Worm (Caenorhabditis elegans) whole organism, young adult: ENCODE results near the gene nspe-2.

Experiments used
- B0035.1 ChIP-seq: sonication (generic microtip); optimal IDR thresholded peaks from 2 replicates; lab custom pipeline; 2016; ENCODE audit warnings: missing genetic modification characterization, mild to moderate bottlenecking, missing compliant biosample characterization, missing genotype, missing genetic modification reagents
- B0336.3 ChIP-seq: fragments of 200-800 bp; sonication (Bioruptor generic); IDR thresholded peaks from 2 replicates; pipeline ENCODE4 v1.3.6; 2022; ENCODE audit warnings: missing genetic modification characterization, missing compliant biosample characterization
- D2030.7 ChIP-seq: fragments of 200-800 bp; sonication (Bioruptor generic); IDR thresholded peaks from 2 replicates; pipeline ENCODE4 v1.3.6; 2022; ENCODE audit warnings: missing genetic modification reagents, missing genetic modification characterization, missing compliant biosample characterization
- F23B12.7 ChIP-seq: sonication (generic microtip); optimal IDR thresholded peaks from 2 replicates; lab custom pipeline; 2017; ENCODE audit warnings: missing genetic modification characterization, mild to moderate bottlenecking, missing compliant biosample characterization, antibody characterized with exemption, moderate library complexity; ENCODE audit not compliant: insufficient read depth
- F33H1.4 ChIP-seq: fragments of 200-800 bp; sonication (Bioruptor generic); IDR thresholded peaks from 2 replicates; pipeline ENCODE4 v1.3.6; 2022; ENCODE audit warnings: missing genetic modification reagents, missing genetic modification characterization, missing compliant biosample characterization
- F37B4.10 ChIP-seq: fragments of 200-800 bp; sonication (Bioruptor generic); IDR thresholded peaks from 2 replicates; pipeline ENCODE4 v1.3.6; 2022; ENCODE audit warnings: missing genetic modification characterization, missing compliant biosample characterization
- F49E8.2 ChIP-seq: sonication (generic microtip); optimal IDR thresholded peaks from 3 replicates; lab custom pipeline; 2017; ENCODE audit warnings: missing genetic modification characterization, mild to moderate bottlenecking, missing compliant biosample characterization, antibody characterized with exemption, moderate library complexity; ENCODE audit not compliant: insufficient read depth
- K11D2.4 ChIP-seq: fragments of 200-800 bp; sonication (Bioruptor generic); IDR thresholded peaks from 2 replicates; pipeline ENCODE4 v1.3.6; 2022; ENCODE audit warnings: missing genetic modification reagents, missing genetic modification characterization, missing compliant biosample characterization
- T07F8.4 ChIP-seq: sonication (generic microtip); optimal IDR thresholded peaks from 2 replicates; lab custom pipeline; 2016; ENCODE audit warnings: mild to moderate bottlenecking, missing genetic modification characterization, moderate library complexity, missing compliant biosample characterization
- Y53G8AR.9 ChIP-seq: fragments of 200-800 bp; sonication (Bioruptor generic); conservative IDR thresholded peaks from 2 replicates; pipeline ENCODE4 v1.3.6; 2022; ENCODE audit warnings: missing genetic modification reagents, missing genetic modification characterization, missing compliant biosample characterization
- Y67H2A.10 ChIP-seq: fragments of 200-800 bp; sonication (Bioruptor generic); conservative IDR thresholded peaks from 2 replicates; pipeline ENCODE4 v1.3.6; 2022; ENCODE audit warnings: missing genetic modification reagents, missing genetic modification characterization, missing compliant biosample characterization
- aptf-2 ChIP-seq: fragments of 200-800 bp; sonication (Bioruptor generic); conservative IDR thresholded peaks from 2 replicates; pipeline ENCODE4 v1.3.6; 2022; ENCODE audit warnings: missing genetic modification reagents, missing genetic modification characterization, missing compliant biosample characterization
- aptf-3 ChIP-seq: fragments of 200-800 bp; sonication (Bioruptor generic); IDR thresholded peaks from 2 replicates; pipeline ENCODE4 v1.3.6; 2022; ENCODE audit warnings: missing genetic modification characterization, missing compliant biosample characterization
- atf-7 ChIP-seq: sonication (generic microtip); optimal IDR thresholded peaks from 2 replicates; lab custom pipeline; 2017; ENCODE audit warnings: mild to moderate bottlenecking, missing genetic modification characterization, missing compliant biosample characterization
- attf-3 ChIP-seq: fragments of 200-800 bp; sonication (Bioruptor generic); conservative IDR thresholded peaks from 2 replicates; pipeline ENCODE4 v1.3.6; 2022; ENCODE audit warnings: missing genetic modification reagents, missing genetic modification characterization, missing compliant biosample characterization
- ccch-3 ChIP-seq: fragments of 200-800 bp; sonication (Bioruptor generic); optimal IDR thresholded peaks from 2 replicates; lab custom pipeline; 2018; ENCODE audit warnings: mild to moderate bottlenecking, missing genetic modification characterization, missing compliant biosample characterization
- cebp-2 ChIP-seq: fragments of 200-800 bp; sonication (Bioruptor generic); IDR thresholded peaks from 2 replicates; pipeline ENCODE4 v1.3.6; 2022; ENCODE audit warnings: missing genetic modification characterization, missing compliant biosample characterization
- ceh-91 ChIP-seq: fragments of 200-800 bp; sonication (Bioruptor generic); IDR thresholded peaks from 2 replicates; pipeline ENCODE4 v1.3.6; 2022; ENCODE audit warnings: missing genetic modification reagents, missing genetic modification characterization, missing compliant biosample characterization
- dpff-1 ChIP-seq: sonication (generic microtip); optimal IDR thresholded peaks from 2 replicates; lab custom pipeline; 2017; ENCODE audit warnings: mild to moderate bottlenecking, missing genetic modification characterization, missing compliant biosample characterization
- dpl-1 ChIP-seq: fragments of 150-350 bp; optimal IDR thresholded peaks from 2 replicates; lab custom pipeline; 2014; ENCODE audit warnings: missing biosample characterization, missing genetic modification reagents, missing genetic modification characterization
- hlh-26 ChIP-seq: fragments of 200-800 bp; sonication (Bioruptor generic); conservative IDR thresholded peaks from 2 replicates; pipeline ENCODE4 v1.3.6; 2022; ENCODE audit warnings: missing genetic modification reagents, missing genetic modification characterization, missing compliant biosample characterization
- hmg-1.2 ChIP-seq: fragments of 200-800 bp; sonication (Bioruptor generic); IDR thresholded peaks from 2 replicates; pipeline ENCODE4 v1.3.6; 2022; ENCODE audit warnings: missing genetic modification reagents, missing genetic modification characterization, missing compliant biosample characterization
- hrde-1 ChIP-seq: sonication (generic microtip); optimal IDR thresholded peaks from 2 replicates; lab custom pipeline; 2016; ENCODE audit warnings: missing genetic modification characterization, mild to moderate bottlenecking, missing compliant biosample characterization, moderate library complexity, missing genotype, missing genetic modification reagents, borderline replicate concordance
- let-607 ChIP-seq, 2 experiments: fragments of 200-800 bp in 1 of 2; sonication (Bioruptor generic) in 1 of 2; sonication (generic microtip) in 1 of 2; optimal IDR thresholded peaks; 2 replicates each; lab custom pipeline; 2016 to 2018; ENCODE audit warnings: mild to moderate bottlenecking in 2 of 2, missing compliant biosample characterization in 2 of 2, missing genetic modification characterization in 2 of 2, moderate library complexity in 2 of 2, missing genotype in 1 of 2
- lsl-1 ChIP-seq: fragments of 200-800 bp; sonication (Bioruptor generic); optimal IDR thresholded peaks from 2 replicates; lab custom pipeline; 2018; ENCODE audit warnings: mild to moderate bottlenecking, missing genetic modification characterization, moderate library complexity, missing compliant biosample characterization
- lsy-27 ChIP-seq: sonication (generic microtip); optimal IDR thresholded peaks from 2 replicates; lab custom pipeline; 2017; ENCODE audit warnings: missing genetic modification characterization, mild to moderate bottlenecking, missing compliant biosample characterization, antibody characterized with exemption, missing genotype, borderline replicate concordance; ENCODE audit not compliant: insufficient read depth
- madf-8 ChIP-seq: fragments of 200-800 bp; sonication (Bioruptor generic); conservative IDR thresholded peaks from 2 replicates; pipeline ENCODE4 v1.3.6; 2022; ENCODE audit warnings: missing genetic modification reagents, missing genetic modification characterization, missing compliant biosample characterization
- mcd-1 ChIP-seq: fragments of 200-800 bp; sonication (Bioruptor generic); IDR thresholded peaks from 2 replicates; pipeline ENCODE4 v1.3.6; 2022; ENCODE audit warnings: missing genetic modification reagents, missing genetic modification characterization, missing compliant biosample characterization
- nhr-120 ChIP-seq: fragments of 200-800 bp; sonication (Bioruptor generic); IDR thresholded peaks from 2 replicates; pipeline ENCODE4 v1.3.6; 2022; ENCODE audit warnings: missing genetic modification characterization, missing compliant biosample characterization
- pha-4 ChIP-seq: fragments of 150-350 bp; sonication (generic microtip); optimal IDR thresholded peaks from 2 replicates; lab custom pipeline; 2014; ENCODE audit warnings: missing biosample characterization, missing genetic modification reagents, missing genetic modification characterization
- rcor-1 ChIP-seq: fragments of 200-800 bp; sonication (Bioruptor generic); IDR thresholded peaks from 2 replicates; pipeline ENCODE4 v1.3.6; 2022; ENCODE audit warnings: missing genetic modification reagents, missing genetic modification characterization, missing compliant biosample characterization
- rec-8 ChIP-seq, 2 experiments: sonication (generic microtip); optimal IDR thresholded peaks; 2 replicates each; lab custom pipeline; 2016; ENCODE audit warnings: mild to moderate bottlenecking in 2 of 2, missing genetic modification characterization in 2 of 2, missing genetic modification reagents in 2 of 2, missing genotype in 2 of 2, missing biosample characterization in 1 of 2, missing compliant biosample characterization in 1 of 2, moderate library complexity in 1 of 2
- snpc-1.1 ChIP-seq: sonication (generic microtip); optimal IDR thresholded peaks from 2 replicates; lab custom pipeline; 2017; ENCODE audit warnings: missing genetic modification characterization, mild to moderate bottlenecking, missing compliant biosample characterization, antibody characterized with exemption, moderate library complexity, missing genotype, missing genetic modification reagents; ENCODE audit not compliant: insufficient read depth
- sptf-2 ChIP-seq: fragments of 200-800 bp; sonication (Bioruptor generic); optimal IDR thresholded peaks from 2 replicates; lab custom pipeline; 2018; ENCODE audit warnings: mild to moderate bottlenecking, missing genetic modification characterization, missing compliant biosample characterization
- tbp1 ChIP-seq: fragments of 200-800 bp; sonication (Bioruptor generic); optimal IDR thresholded peaks from 2 replicates; lab custom pipeline; 2018; ENCODE audit warnings: mild to moderate bottlenecking, missing genetic modification characterization, missing compliant biosample characterization
- tbx-9 ChIP-seq: sonication (generic microtip); optimal IDR thresholded peaks from 2 replicates; lab custom pipeline; 2016; ENCODE audit warnings: borderline replicate concordance, missing genetic modification characterization, inconsistent platforms, missing compliant biosample characterization
- unc-62 ChIP-seq: fragments of 150-350 bp; optimal IDR thresholded peaks from 2 replicates; lab custom pipeline; 2014; ENCODE audit warnings: missing biosample characterization, missing genetic modification reagents, missing genetic modification characterization
- xnd-1 ChIP-seq: sonication (generic microtip); optimal IDR thresholded peaks from 2 replicates; lab custom pipeline; 2016; ENCODE audit warnings: missing genotype, missing genetic modification reagents, missing genetic modification characterization, missing compliant biosample characterization
- ztf-25 ChIP-seq: fragments of 200-800 bp; sonication (Bioruptor generic); IDR thresholded peaks from 2 replicates; pipeline ENCODE4 v1.3.6; 2022; ENCODE audit warnings: missing genetic modification reagents, missing genetic modification characterization, missing compliant biosample characterization

The nspe-2 gene

DNA sequence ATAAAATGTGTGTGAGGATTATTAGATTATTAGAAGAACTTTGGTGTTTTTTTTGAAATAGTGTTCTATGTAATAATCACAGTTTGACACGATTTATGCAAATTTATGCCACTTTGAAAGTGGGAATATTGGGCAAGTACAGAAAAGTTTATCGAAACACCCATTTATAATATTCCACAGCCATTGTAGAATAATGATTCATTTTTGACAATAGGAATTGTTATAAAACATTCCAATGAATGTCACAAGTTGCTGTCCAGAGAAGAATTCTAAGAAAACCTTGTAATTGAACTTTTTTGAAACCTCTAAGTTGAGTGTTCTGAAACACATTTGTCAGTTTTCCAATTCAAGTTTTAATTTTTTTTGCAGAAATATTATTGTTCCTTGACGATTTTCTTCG, 7.0 kb downstream of the nspe-2 start, which contains the start of gene nspe-4:
Gene nspe-4, plus strand, starts transcription at position 301 of the 400 bp plus-strand sequence.
- no peak for TF ChIP-seq F37B4.10 (GFP tag; lab: Robert Waterston, UW)
- TF ChIP-seq tbx-9 (tag; lab: Kevin White, UChicago), result no peak
- TF ChIP-seq hlh-26, result no peak
- TF ChIP-seq unc-62 (GFP tag; lab: Kevin White, UChicago), result no peak
- TF ChIP-seq snpc-1.1, result no peak

DNA sequence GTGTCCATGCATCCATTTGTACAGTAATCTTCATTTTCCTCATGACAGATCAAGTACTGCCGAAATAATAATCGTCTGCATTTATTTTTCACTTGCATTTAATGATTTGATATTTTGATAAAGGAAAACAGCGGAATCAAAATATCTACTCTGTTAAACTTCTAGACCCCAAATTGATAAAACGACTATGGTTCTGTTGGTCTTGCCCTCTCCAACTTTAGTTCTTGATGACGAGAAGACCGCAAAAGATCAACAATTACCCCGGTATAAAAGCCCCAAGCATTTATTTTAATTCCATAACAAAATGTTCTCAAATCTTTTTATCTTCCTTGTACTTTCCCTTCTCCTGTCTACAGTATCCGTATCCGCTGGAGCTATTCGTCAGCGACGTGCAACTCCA, 10.5 kb downstream of the nspe-2 start, which contains the start of gene Y38E10A.9:
Gene Y38E10A.9, plus strand, starts transcription at position 301 of the 400 bp plus-strand sequence.
- TF ChIP-seq Y53G8AR.9 (GFP tag; lab: Robert Waterston, UW) (no peak), B0035.1 (no peak), cebp-2 (GFP tag; lab: Robert Waterston, UW) (no peak), ccch-3 (GFP tag; lab: Kevin White, UChicago) (no peak), hrde-1 (no peak), Y67H2A.10 (GFP tag; lab: Robert Waterston, UW) (no peak), lsy-27 (tag; lab: Kevin White, UChicago) (no peak)

DNA sequence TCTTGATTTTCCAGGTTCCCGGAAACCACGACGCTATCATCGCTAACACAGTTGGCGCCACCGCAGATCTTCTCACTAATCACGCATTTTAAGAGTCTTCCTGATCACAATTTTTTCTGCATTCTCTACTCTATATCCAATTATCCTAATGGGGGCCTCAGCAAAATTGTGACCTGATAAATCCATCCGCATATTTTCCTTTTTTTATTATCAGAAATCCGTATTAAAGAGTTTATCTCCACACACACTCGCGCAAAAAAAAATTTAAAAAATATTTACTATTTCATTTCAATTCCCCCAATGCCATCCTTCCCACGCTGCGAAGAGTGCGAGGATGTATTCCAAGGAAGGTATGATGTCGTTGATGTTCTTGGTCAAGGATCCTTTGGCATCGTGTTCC, 12.3 kb downstream of the nspe-2 start, which contains the start of gene Y38E10A.8:
Gene Y38E10A.8, plus strand, starts transcription at position 301 of the 400 bp plus-strand sequence.
- no peak for TF ChIP-seq lsy-27 (tag; lab: Kevin White, UChicago)
- no peak for TF ChIP-seq sptf-2 (GFP tag; lab: Kevin White, UChicago)
- no peak for TF ChIP-seq F49E8.2
- no peak for TF ChIP-seq rcor-1 (GFP tag; lab: Robert Waterston, UW)
- no peak for TF ChIP-seq aptf-2
- TF ChIP-seq B0336.3 (GFP tag; lab: Robert Waterston, UW), result no peak
- TF ChIP-seq madf-8 (GFP tag; lab: Robert Waterston, UW), result no peak
- no peak for TF ChIP-seq nhr-120 (GFP tag; lab: Robert Waterston, UW)

DNA sequence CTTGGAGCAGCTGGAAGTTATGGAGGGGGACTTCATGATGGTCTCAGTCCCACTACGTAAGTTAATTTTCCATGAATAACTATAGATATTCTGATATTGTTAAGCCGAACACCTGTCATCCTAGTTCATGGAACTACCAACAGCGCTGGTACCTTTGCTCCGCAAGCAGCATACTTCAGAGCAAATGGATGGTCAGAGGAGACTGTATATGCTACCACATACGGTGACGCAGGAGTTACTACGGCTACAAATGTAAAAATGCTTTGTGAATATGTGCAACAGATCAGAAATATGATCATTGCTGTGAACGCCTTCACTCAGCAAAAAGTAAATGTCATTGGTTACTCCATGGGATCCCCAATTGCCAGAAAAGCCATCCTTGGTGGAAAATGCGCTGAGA, 13.1 kb downstream of the nspe-2 start:
- TF ChIP-seq attf-3 (GFP tag; lab: Robert Waterston, UW) (no peak), T07F8.4 (tag; lab: Kevin White, UChicago) (no peak), ccch-3 (GFP tag; lab: Kevin White, UChicago) (no peak), aptf-3 (no peak), pha-4 (no peak)

DNA sequence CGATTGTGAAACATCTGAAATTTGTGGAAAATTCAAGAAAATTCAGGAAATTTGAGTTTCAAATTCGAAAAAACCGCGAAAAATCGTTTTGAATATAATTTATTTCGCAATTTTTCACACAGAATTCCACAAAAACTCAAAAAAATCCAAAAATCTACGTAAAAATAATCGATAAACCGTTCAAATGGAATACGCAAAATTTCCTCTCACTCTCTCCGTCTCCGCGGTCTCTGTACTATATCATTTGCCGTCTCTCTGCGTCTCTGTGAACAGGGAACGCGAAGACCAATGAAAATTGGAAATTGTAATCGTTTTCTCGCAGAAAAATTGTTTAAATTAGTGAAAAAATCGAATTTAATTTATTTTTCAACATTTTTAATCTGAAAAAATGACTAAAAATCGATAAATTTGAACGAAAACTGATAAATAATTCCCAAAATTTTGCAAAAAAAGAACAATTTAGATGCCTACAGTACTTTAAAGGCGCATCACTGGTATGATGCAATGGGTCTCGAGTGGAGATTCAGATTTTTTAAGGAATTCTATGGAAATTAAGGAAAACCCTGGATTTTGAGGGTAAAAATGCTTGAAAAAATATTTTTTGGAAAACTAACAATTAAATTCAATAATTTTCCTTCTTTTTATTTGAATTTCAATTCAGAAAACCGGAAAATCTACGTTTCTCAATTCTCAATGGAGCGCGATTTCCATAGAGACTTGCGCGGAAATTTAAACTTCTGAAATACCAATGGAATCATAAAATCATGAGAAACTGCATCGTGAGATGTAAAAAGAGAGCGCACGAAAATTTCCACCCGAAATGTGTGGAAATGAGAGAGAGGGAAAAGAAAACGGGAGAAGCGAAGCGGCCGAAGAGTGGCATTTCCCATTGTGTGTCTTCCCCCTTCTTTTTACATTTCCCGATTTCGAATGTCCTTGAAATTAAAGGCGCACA, 15.2 kb downstream of the nspe-2 start, which contains the start of the genes ceh-100 and lips-15:
Gene ceh-100, minus strand, starts transcription at position 14 of the 955 bp plus-strand sequence.
Gene lips-15, plus strand, starts transcription at position 720 of the 955 bp plus-strand sequence.
- TF ChIP-seq hmg-1.2 (GFP tag; lab: Robert Waterston, UW) (peak; percentile 96), ztf-25 (GFP tag; lab: Robert Waterston, UW) (no peak), dpff-1 (tag; lab: Kevin White, UChicago) (no peak), tbp1 (GFP tag; lab: Kevin White, UChicago) (no peak), atf-7 (no peak), F23B12.7 (no peak), K11D2.4 (no peak), lsy-27 (tag; lab: Kevin White, UChicago) (no peak), ceh-91 (GFP tag; lab: Robert Waterston, UW) (0 out of 2 replicates have a peak, but pooled peaks have one; percentile 17), mcd-1 (GFP tag; lab: Robert Waterston, UW) (peak; percentile 13; the same call in 1 of the 2 replicates), let-607 (tag; optimal IDR thresholded peaks at IDR 0.05; lab: Kevin White, UChicago) (no peak), D2030.7 (GFP tag; lab: Robert Waterston, UW) (peak; percentile 46; the same call in 1 of the 2 replicates), xnd-1 (tag; lab: Kevin White, UChicago) (peak; percentile 72), F33H1.4 (peak; percentile 80), dpl-1 (GFP tag; lab: Kevin White, UChicago) (no peak), lsl-1 (peak; percentile 84), rec-8 (tag; optimal IDR thresholded peaks at IDR 0.05; lab: Kevin White, UChicago) (no peak)
